Fruit fly (Drosophila melanogaster) whole organism, embryonic: ENCODE measurements around the gene Hr4.
A peak's percentile ranks its signal among the peaks of the same experiment; 100 is the strongest.

Experiments
- Abd-B ChIP-seq: fragments of 200-800 bp; sonication (Bioruptor generic); optimal IDR thresholded peaks from 2 replicates; lab custom pipeline; 2018; ENCODE audit warnings: missing biosample characterization, mild to moderate bottlenecking, missing genetic modification characterization, moderate library complexity
- Blimp-1 ChIP-seq: fragments of 200-800 bp; sonication (Bioruptor generic); optimal IDR thresholded peaks from 3 replicates; lab custom pipeline; 2018; ENCODE audit warnings: missing biosample characterization, missing genetic modification characterization, mild to moderate bottlenecking, moderate library complexity, missing genetic modification reagents
- Bteb2 ChIP-seq: fragments of 200-800 bp; sonication (Bioruptor generic); optimal IDR thresholded peaks from 2 replicates; lab custom pipeline; 2016; ENCODE audit warnings: missing biosample characterization, missing genetic modification characterization
- CG11560 ChIP-seq: fragments of 200-800 bp; sonication (Bioruptor generic); IDR thresholded peaks from 3 replicates; pipeline ENCODE4 v1.3.6; 2022; ENCODE audit warnings: missing biosample characterization, missing genetic modification characterization
- CG15601 ChIP-seq: fragments of 200-800 bp; sonication (Bioruptor generic); optimal IDR thresholded peaks from 3 replicates; lab custom pipeline; 2019; ENCODE audit warnings: missing biosample characterization, mild to moderate bottlenecking, missing genetic modification characterization, moderate library complexity
- CG1602 ChIP-seq: fragments of 200-800 bp; sonication (Bioruptor generic); optimal IDR thresholded peaks from 3 replicates; lab custom pipeline; 2016; ENCODE audit warnings: missing biosample characterization, missing genetic modification characterization
- CG1603 ChIP-seq: fragments of 200-800 bp; sonication (Bioruptor generic); optimal IDR thresholded peaks from 2 replicates; lab custom pipeline; 2019; ENCODE audit warnings: missing biosample characterization, mild to moderate bottlenecking, missing genetic modification characterization, moderate library complexity
- CG18476 ChIP-seq: fragments of 200-800 bp; sonication (Bioruptor generic); optimal IDR thresholded peaks from 2 replicates; lab custom pipeline; 2016; ENCODE audit warnings: missing biosample characterization, mild to moderate bottlenecking, missing genetic modification characterization
- CG2678 ChIP-seq: fragments of 200-800 bp; sonication (Bioruptor generic); optimal IDR thresholded peaks from 3 replicates; lab custom pipeline; 2019; ENCODE audit warnings: missing biosample characterization, mild to moderate bottlenecking, missing genetic modification characterization, moderate library complexity
- CG2875 ChIP-seq: fragments of 200-800 bp; sonication (Bioruptor generic); optimal IDR thresholded peaks from 2 replicates; lab custom pipeline; 2017; ENCODE audit warnings: missing biosample characterization, mild to moderate bottlenecking, missing genetic modification characterization, missing genetic modification reagents
- CG31388 ChIP-seq: fragments of 200-800 bp; sonication (Bioruptor generic); optimal IDR thresholded peaks from 2 replicates; lab custom pipeline; 2016; ENCODE audit warnings: missing biosample characterization, missing genetic modification characterization
- CG3281 ChIP-seq: fragments of 200-800 bp; sonication (Bioruptor generic); optimal IDR thresholded peaks from 3 replicates; lab custom pipeline; 2017; ENCODE audit warnings: missing biosample characterization, mild to moderate bottlenecking, missing genetic modification characterization
- CG34376 ChIP-seq: fragments of 200-800 bp; sonication (Bioruptor generic); optimal IDR thresholded peaks from 2 replicates; lab custom pipeline; 2018; ENCODE audit warnings: missing biosample characterization, mild to moderate bottlenecking, missing genetic modification characterization
- CG4730 ChIP-seq: fragments of 200-800 bp; sonication (Bioruptor generic); IDR thresholded peaks from 2 replicates; pipeline ENCODE4 v1.3.6; 2022; ENCODE audit warnings: missing biosample characterization, missing genetic modification characterization
- CG8944 ChIP-seq: fragments of 200-800 bp; sonication (Bioruptor generic); optimal IDR thresholded peaks from 3 replicates; lab custom pipeline; 2016; ENCODE audit warnings: missing biosample characterization, missing genetic modification characterization
- Chrac-16 ChIP-seq: fragments of 200-800 bp; sonication (Bioruptor generic); optimal IDR thresholded peaks from 3 replicates; lab custom pipeline; 2016; ENCODE audit warnings: missing biosample characterization, missing genetic modification characterization
- D19A ChIP-seq: fragments of 200-800 bp; optimal IDR thresholded peaks from 3 replicates; lab custom pipeline; 2019; ENCODE audit warnings: missing biosample characterization, mild to moderate bottlenecking, missing genetic modification characterization, moderate library complexity
- Dp ChIP-seq: fragments of 200-800 bp; sonication (Bioruptor generic); optimal IDR thresholded peaks from 2 replicates; lab custom pipeline; 2018; ENCODE audit warnings: missing biosample characterization, mild to moderate bottlenecking, missing genetic modification characterization, moderate library complexity
- E2f2 ChIP-seq: fragments of 200-800 bp; sonication (Bioruptor generic); IDR thresholded peaks from 2 replicates; pipeline ENCODE4 v1.3.6; 2022; ENCODE audit warnings: missing biosample characterization, missing genetic modification characterization
- HHEX ChIP-seq: fragments of 200-800 bp; sonication (Bioruptor generic); optimal IDR thresholded peaks from 3 replicates; lab custom pipeline; 2017; ENCODE audit warnings: missing biosample characterization, mild to moderate bottlenecking, missing genetic modification characterization, missing genetic modification reagents
- HmgD ChIP-seq: fragments of 200-800 bp; sonication (Bioruptor generic); optimal IDR thresholded peaks from 3 replicates; lab custom pipeline; 2016; ENCODE audit warnings: missing biosample characterization, missing genetic modification characterization
- Hmx ChIP-seq: fragments of 200-800 bp; sonication (Bioruptor generic); optimal IDR thresholded peaks from 2 replicates; lab custom pipeline; 2016; ENCODE audit warnings: missing biosample characterization, missing genetic modification characterization
- Hr78 ChIP-seq, 2 experiments: fragments of 200-800 bp in 1 of 2; fragments of >200 bp in 1 of 2; sonication (Bioruptor generic) in 1 of 2; optimal IDR thresholded peaks; 2 replicates each; lab custom pipeline; 2017 to 2019; ENCODE audit warnings: missing biosample characterization in 2 of 2, missing genetic modification characterization in 2 of 2, mild to moderate bottlenecking in 1 of 2, moderate library complexity in 1 of 2
- Lpt ChIP-seq: fragments of >200 bp; optimal IDR thresholded peaks from 2 replicates; lab custom pipeline; 2018; ENCODE audit warnings: missing biosample characterization, missing genetic modification characterization
- Mad ChIP-seq: fragments of 200-800 bp; sonication (Bioruptor generic); optimal IDR thresholded peaks from 2 replicates; lab custom pipeline; 2016; ENCODE audit warnings: missing biosample characterization, missing genetic modification characterization
- Mrtf ChIP-seq: fragments of 200-800 bp; sonication (Bioruptor generic); IDR thresholded peaks from 3 replicates; pipeline ENCODE4 v1.3.6; 2022; ENCODE audit warnings: missing biosample characterization, missing genetic modification characterization
- Nf-YA ChIP-seq: fragments of 200-800 bp; sonication (Bioruptor generic); IDR thresholded peaks from 2 replicates; pipeline ENCODE4 v1.3.6; 2022; ENCODE audit warnings: missing biosample characterization, missing genetic modification characterization
- Ravus ChIP-seq: fragments of 200-800 bp; sonication (Bioruptor generic); IDR thresholded peaks from 2 replicates; pipeline ENCODE4 v1.3.6; 2022; ENCODE audit warnings: missing biosample characterization, missing genetic modification characterization
- Rfx ChIP-seq: fragments of 200-800 bp; sonication (Bioruptor generic); IDR thresholded peaks from 2 replicates; pipeline ENCODE4 v1.3.6; 2022; ENCODE audit warnings: missing biosample characterization, missing genetic modification characterization
- YL-1 ChIP-seq: fragments of 200-800 bp; sonication (Bioruptor generic); optimal IDR thresholded peaks from 3 replicates; lab custom pipeline; 2017; ENCODE audit warnings: missing biosample characterization, mild to moderate bottlenecking, missing genetic modification characterization
- cato ChIP-seq: fragments of 200-800 bp; sonication (Bioruptor generic); optimal IDR thresholded peaks from 2 replicates; lab custom pipeline; 2016; ENCODE audit warnings: missing biosample characterization, missing genetic modification characterization, borderline replicate concordance
- cwo ChIP-seq: fragments of 200-800 bp; sonication (Bioruptor generic); optimal IDR thresholded peaks from 3 replicates; lab custom pipeline; 2017; ENCODE audit warnings: missing biosample characterization, missing genetic modification characterization, mild to moderate bottlenecking, moderate library complexity, missing genetic modification reagents
- dimm ChIP-seq: fragments of 200-800 bp; sonication (Bioruptor generic); IDR thresholded peaks from 2 replicates; pipeline ENCODE4 v1.3.6; 2022; ENCODE audit warnings: missing biosample characterization, missing genetic modification characterization
- dysf ChIP-seq: fragments of 200-800 bp; sonication (Bioruptor generic); IDR thresholded peaks from 3 replicates; pipeline ENCODE4 v1.3.6; 2022; ENCODE audit warnings: missing biosample characterization, missing genetic modification characterization
- ftz-f1 ChIP-seq: fragments of 200-800 bp; sonication (Bioruptor generic); optimal IDR thresholded peaks from 2 replicates; lab custom pipeline; 2016; ENCODE audit warnings: missing biosample characterization, missing genetic modification characterization
- gro ChIP-seq: fragments of 200-800 bp; sonication (Bioruptor generic); optimal IDR thresholded peaks from 2 replicates; lab custom pipeline; 2016; ENCODE audit warnings: missing biosample characterization, missing genetic modification characterization
- lilli ChIP-seq: fragments of 200-800 bp; sonication (Bioruptor generic); optimal IDR thresholded peaks from 3 replicates; lab custom pipeline; 2016; ENCODE audit warnings: missing biosample characterization, missing genetic modification characterization
- nau ChIP-seq: fragments of 200-800 bp; sonication (Bioruptor generic); optimal IDR thresholded peaks from 3 replicates; lab custom pipeline; 2017; ENCODE audit warnings: missing biosample characterization, mild to moderate bottlenecking, missing genetic modification characterization, missing genetic modification reagents
- oc ChIP-seq: fragments of 200-800 bp; sonication (Bioruptor generic); optimal IDR thresholded peaks from 2 replicates; lab custom pipeline; 2018; ENCODE audit warnings: missing biosample characterization, mild to moderate bottlenecking, missing genetic modification characterization, moderate library complexity
- pb ChIP-seq: fragments of 200-800 bp; sonication (Bioruptor generic); optimal IDR thresholded peaks from 3 replicates; lab custom pipeline; 2016; ENCODE audit warnings: missing biosample characterization, missing genetic modification characterization
- pnt ChIP-seq: fragments of 200-800 bp; sonication (Bioruptor generic); optimal IDR thresholded peaks from 3 replicates; lab custom pipeline; 2016; ENCODE audit warnings: missing biosample characterization, missing genetic modification characterization
- pzg ChIP-seq: fragments of 200-800 bp; sonication (Bioruptor generic); optimal IDR thresholded peaks from 3 replicates; lab custom pipeline; 2018; ENCODE audit warnings: missing biosample characterization, mild to moderate bottlenecking, missing genetic modification characterization, moderate library complexity
- sd ChIP-seq: fragments of 200-800 bp; sonication (Bioruptor generic); optimal IDR thresholded peaks from 3 replicates; lab custom pipeline; 2018; ENCODE audit warnings: missing biosample characterization, mild to moderate bottlenecking, missing genetic modification characterization, moderate library complexity
- shn ChIP-seq: fragments of 200-800 bp; sonication (Bioruptor generic); optimal IDR thresholded peaks from 3 replicates; lab custom pipeline; 2016; ENCODE audit warnings: missing biosample characterization, missing genetic modification characterization
- tio ChIP-seq: fragments of 200-800 bp; sonication (Bioruptor generic); optimal IDR thresholded peaks from 2 replicates; lab custom pipeline; 2017; ENCODE audit warnings: missing biosample characterization, missing genetic modification characterization, inconsistent platforms
- twi ChIP-seq: fragments of 200-800 bp; optimal IDR thresholded peaks from 2 replicates; lab custom pipeline; 2019; ENCODE audit warnings: missing biosample characterization, mild to moderate bottlenecking, missing genetic modification characterization, moderate library complexity
- tx ChIP-seq: fragments of 200-800 bp; sonication (Bioruptor generic); optimal IDR thresholded peaks from 2 replicates; lab custom pipeline; 2016; ENCODE audit warnings: missing biosample characterization, missing genetic modification characterization
- wek ChIP-seq: fragments of 200-800 bp; sonication (Bioruptor generic); optimal IDR thresholded peaks from 3 replicates; lab custom pipeline; 2018; ENCODE audit warnings: missing biosample characterization, mild to moderate bottlenecking, missing genetic modification characterization, moderate library complexity
- zfh1 ChIP-seq: fragments of 200-800 bp; sonication (Bioruptor generic); IDR thresholded peaks from 3 replicates; pipeline ENCODE4 v1.3.6; 2022; ENCODE audit warnings: missing biosample characterization, missing genetic modification characterization

The Hr4 gene

dm6 chrX:1984175-1984973 is 42.6 kb downstream of the Hr4 start (continued):
- TF ChIP-seq Mrtf (GFP tag; lab: Robert Waterston, UW) = peak; percentile 77; the same call in 2 of the 3 replicates
- TF ChIP-seq Hr78 (GFP tag; optimal IDR thresholded peaks at IDR 0.05; lab: Kevin White, UChicago) = peak in 1 of 2 experiments; percentile 27
- no peak for TF ChIP-seq CG31388 (GFP tag; lab: Kevin White, UChicago)
- peak; percentile 73 for TF ChIP-seq CG8944 (GFP tag; lab: Kevin White, UChicago)
- no peak for TF ChIP-seq Lpt
- TF ChIP-seq Bteb2 (GFP tag; lab: Kevin White, UChicago) = peak; percentile 5
- TF ChIP-seq pb (GFP tag; lab: Kevin White, UChicago) = peak; percentile 73
- peak; percentile 93 for TF ChIP-seq CG1603 (tag; lab: Kevin White, UChicago)
- TF ChIP-seq wek (GFP tag; lab: Kevin White, UChicago) = peak; percentile 15
- TF ChIP-seq gro (GFP tag; lab: Kevin White, UChicago) = no peak
- peak; percentile 24 for TF ChIP-seq HmgD (GFP tag; lab: Kevin White, UChicago)
- no peak for TF ChIP-seq Nf-YA (GFP tag; lab: Robert Waterston, UW)
- peak; percentile 47 for TF ChIP-seq tio
- peak; percentile 49 for TF ChIP-seq cwo (GFP tag; lab: Kevin White, UChicago)
- peak; percentile 62 for TF ChIP-seq HHEX
- TF ChIP-seq pzg (GFP tag; lab: Kevin White, UChicago) = no peak
- TF ChIP-seq Chrac-16 = peak; percentile 25
- 0 out of 3 replicates have a peak, but pooled peaks have one; percentile 48 for TF ChIP-seq CG11560 (tag; lab: Robert Waterston, UW)
- TF ChIP-seq twi (tag; lab: Kevin White, UChicago) = peak; percentile 67
- peak; percentile 77 for TF ChIP-seq zfh1 (GFP tag; lab: Robert Waterston, UW)
- peak; percentile 61 for TF ChIP-seq Rfx (GFP tag; lab: Robert Waterston, UW)
- peak; percentile 70 for TF ChIP-seq lilli (GFP tag; lab: Kevin White, UChicago)
- peak; percentile 57; the same call in 1 of the 2 replicates for TF ChIP-seq E2f2 (GFP tag; lab: Robert Waterston, UW)
- peak; percentile 88 for TF ChIP-seq CG2678
- peak; percentile 84 for TF ChIP-seq Abd-B (GFP tag; lab: Kevin White, UChicago)
- TF ChIP-seq CG2875 (GFP tag; lab: Kevin White, UChicago) = peak; percentile 61
- peak; percentile 99 for TF ChIP-seq D19A (tag; lab: Kevin White, UChicago)
- TF ChIP-seq oc = peak; percentile 79
- peak; percentile 46 for TF ChIP-seq Mad (GFP tag; lab: Kevin White, UChicago)
- peak; percentile 86 for TF ChIP-seq dysf (GFP tag; lab: Robert Waterston, UW)
- TF ChIP-seq nau (GFP tag; lab: Kevin White, UChicago) = peak; percentile 52
- no peak for TF ChIP-seq Dp (GFP tag; lab: Kevin White, UChicago)
- no peak for TF ChIP-seq CG34376 (GFP tag; lab: Kevin White, UChicago)
- TF ChIP-seq CG18476 (GFP tag; lab: Kevin White, UChicago) = peak; percentile 67
- peak; percentile 76 for TF ChIP-seq Blimp-1 (GFP tag; lab: Kevin White, UChicago)
- TF ChIP-seq cato (GFP tag; lab: Kevin White, UChicago) = peak; percentile 29
- TF ChIP-seq ftz-f1 (GFP tag; lab: Kevin White, UChicago) = peak; percentile 29
- no peak for TF ChIP-seq YL-1 (GFP tag; lab: Kevin White, UChicago)
- peak; percentile 86 for TF ChIP-seq shn (GFP tag; lab: Kevin White, UChicago)
- peak; percentile 44 for TF ChIP-seq CG1602 (GFP tag; lab: Kevin White, UChicago)
- peak; percentile 23 for TF ChIP-seq Ravus (GFP tag; lab: Robert Waterston, UW)
- peak; percentile 51 for TF ChIP-seq pnt (GFP tag; lab: Kevin White, UChicago)
- TF ChIP-seq Hmx (GFP tag; lab: Kevin White, UChicago) = peak; percentile 43
- TF ChIP-seq CG3281 (GFP tag; lab: Kevin White, UChicago) = peak; percentile 54
- peak; percentile 50 for TF ChIP-seq CG4730
- TF ChIP-seq tx (GFP tag; lab: Kevin White, UChicago) = peak; percentile 76
- peak; percentile 79 for TF ChIP-seq CG15601 (tag; lab: Kevin White, UChicago)
- TF ChIP-seq dimm (GFP tag; lab: Robert Waterston, UW) = peak; percentile 31; the same call in 1 of the 2 replicates
- TF ChIP-seq sd (tag; lab: Kevin White, UChicago) = peak; percentile 48
